Worm (Caenorhabditis elegans): ENCODE results near the gene famh-136.
A peak's percentile ranks its signal among the peaks of the same experiment; 100 is the strongest.

famh-136 gene

ce11 chrIII:8867922-8868655, 19.5 kb upstream of the famh-136 start:
- peak; percentile 72 for TF ChIP-seq sma-3 (GFP tag; optimal IDR thresholded peaks at IDR 0.05)
- peak; percentile 83 for TF ChIP-seq sma-9 (GFP tag; optimal IDR thresholded peaks at IDR 0.05)
- TF ChIP-seq sma-9 (tag; optimal IDR thresholded peaks at IDR 0.05): no peak
- peak; percentile 25 for TF ChIP-seq skn-1 (tag; optimal IDR thresholded peaks at IDR 0.05)
- TF ChIP-seq nhr-129 (tag; optimal IDR thresholded peaks at IDR 0.05): peak; percentile 45
- no peak for TF ChIP-seq unc-62 (GFP tag; optimal IDR thresholded peaks at IDR 0.05)
- TF ChIP-seq ceh-82 (tag; optimal IDR thresholded peaks at IDR 0.05): no peak
- peak; percentile 96 for TF ChIP-seq fos-1 (tag; optimal IDR thresholded peaks at IDR 0.05)
- peak; percentile 47 for TF ChIP-seq gmeb-1 (tag; optimal IDR thresholded peaks at IDR 0.05)
- TF ChIP-seq mbf-1 (tag; optimal IDR thresholded peaks at IDR 0.05): no peak
- TF ChIP-seq nhr-237 (tag; optimal IDR thresholded peaks at IDR 0.05): no peak
- no peak for TF ChIP-seq nhr-77 (tag; optimal IDR thresholded peaks at IDR 0.05)
- peak; percentile 45 for TF ChIP-seq nhr-25 (tag; optimal IDR thresholded peaks at IDR 0.05)
- TF ChIP-seq ama-1 (optimal IDR thresholded peaks at IDR 0.05): peak; percentile 78
- peak; percentile 78 for TF ChIP-seq crh-2 (tag; optimal IDR thresholded peaks at IDR 0.05)
- TF ChIP-seq nhr-21 (tag; optimal IDR thresholded peaks at IDR 0.05): peak; percentile 51
- peak; percentile 24 for TF ChIP-seq C34F6.9 (tag; optimal IDR thresholded peaks at IDR 0.05)
- TF ChIP-seq lsy-2 (tag; optimal IDR thresholded peaks at IDR 0.05): peak in 1 of 2 experiments; percentile 52
- TF ChIP-seq lin-13 (GFP tag; optimal IDR thresholded peaks at IDR 0.05): peak; percentile 3
- peak; percentile 31 for TF ChIP-seq egl-27 (tag; optimal IDR thresholded peaks at IDR 0.05)
- peak; percentile 59 for TF ChIP-seq blmp-1 (tag; optimal IDR thresholded peaks at IDR 0.05; ENCODE audit: insufficient read depth)
- peak; percentile 11 for TF ChIP-seq F13H6.1 (tag; optimal IDR thresholded peaks at IDR 0.05)

ce11 chrIII:8869663-8870062, 17.9 kb upstream of the famh-136 start:
- TF ChIP-seq lin-39 (tag; optimal IDR thresholded peaks at IDR 0.05) (no peak), nhr-25 (tag; optimal IDR thresholded peaks at IDR 0.05) (no peak), aly-2 (tag; optimal IDR thresholded peaks at IDR 0.05) (no peak), nhr-77 (tag; optimal IDR thresholded peaks at IDR 0.05) (no peak), peb-1 (tag; optimal IDR thresholded peaks at IDR 0.05) (no peak), mbf-1 (tag; optimal IDR thresholded peaks at IDR 0.05) (no peak), elt-1 (tag; optimal IDR thresholded peaks at IDR 0.05) (no peak), ceh-16 (tag; optimal IDR thresholded peaks at IDR 0.05) (no peak), nhr-10 (tag; optimal IDR thresholded peaks at IDR 0.05) (no peak), ceh-82 (tag; optimal IDR thresholded peaks at IDR 0.05) (no peak)

ce11 chrIII:8873045-8873457, 14.5 kb upstream of the famh-136 start:
- TF ChIP-seq lin-39 (tag; optimal IDR thresholded peaks at IDR 0.05) (peak; percentile 34), nhr-25 (tag; optimal IDR thresholded peaks at IDR 0.05) (no peak), lin-11 (tag; optimal IDR thresholded peaks at IDR 0.05) (no peak), zag-1 (tag; optimal IDR thresholded peaks at IDR 0.05) (peak; percentile 55), unc-55 (GFP tag; optimal IDR thresholded peaks at IDR 0.05) (peak; percentile 15), nhr-77 (tag; optimal IDR thresholded peaks at IDR 0.05) (no peak), ztf-1 (GFP tag; conservative IDR thresholded peaks at IDR 0.05) (0 out of 2 replicates have a peak, but pooled peaks have one; percentile 43), crh-2 (tag; optimal IDR thresholded peaks at IDR 0.05) (peak; percentile 18), Y55F3AM.14 (GFP tag; optimal IDR thresholded peaks at IDR 0.05) (peak; percentile 37)

ce11 chrIII:8873990-8874668, 13.4 kb upstream of the famh-136 start:
- TF ChIP-seq lin-13 (GFP tag; optimal IDR thresholded peaks at IDR 0.05) (peak; percentile 76), mbf-1 (tag; optimal IDR thresholded peaks at IDR 0.05) (no peak), peb-1 (tag; optimal IDR thresholded peaks at IDR 0.05) (no peak), ztf-4 (tag; optimal IDR thresholded peaks at IDR 0.05) (peak; percentile 59), elt-3 (tag; optimal IDR thresholded peaks at IDR 0.05) (no peak), gmeb-1 (tag; optimal IDR thresholded peaks at IDR 0.05) (no peak), nhr-21 (tag; optimal IDR thresholded peaks at IDR 0.05) (peak; percentile 20), ama-1 (optimal IDR thresholded peaks at IDR 0.05) (peak; percentile 92), lsy-2 (tag; optimal IDR thresholded peaks at IDR 0.05) (peak; percentile 70 to 86), lin-11 (tag; optimal IDR thresholded peaks at IDR 0.05) (peak; percentile 68), mab-5 (tag; optimal IDR thresholded peaks at IDR 0.05) (peak; percentile 92), snpc-4 (tag; optimal IDR thresholded peaks at IDR 0.05) (no peak), unc-55 (GFP tag; optimal IDR thresholded peaks at IDR 0.05) (peak; percentile 87), nhr-23 (tag; optimal IDR thresholded peaks at IDR 0.05) (no peak), R02D3.7 (tag; optimal IDR thresholded peaks at IDR 0.05) (no peak), elt-1 (tag; optimal IDR thresholded peaks at IDR 0.05) (no peak), crh-2 (tag; optimal IDR thresholded peaks at IDR 0.05) (peak; percentile 68), zag-1 (tag; optimal IDR thresholded peaks at IDR 0.05) (peak; percentile 95), nhr-25 (tag; optimal IDR thresholded peaks at IDR 0.05) (peak; percentile 61), lin-39 (tag; optimal IDR thresholded peaks at IDR 0.05) (peak; percentile 95), nhr-12 (tag; optimal IDR thresholded peaks at IDR 0.05) (no peak), sem-4 (tag; optimal IDR thresholded peaks at IDR 0.05) (peak; percentile 91), Y55F3AM.14 (GFP tag; optimal IDR thresholded peaks at IDR 0.05) (peak; percentile 20), ztf-11 (tag; optimal IDR thresholded peaks at IDR 0.05) (no peak), fos-1 (tag; optimal IDR thresholded peaks at IDR 0.05) (peak; percentile 53), egl-27 (tag; optimal IDR thresholded peaks at IDR 0.05) (peak; percentile 41), ztf-1 (GFP tag; conservative IDR thresholded peaks at IDR 0.05) (no peak), dmd-4 (tag; optimal IDR thresholded peaks at IDR 0.05) (no peak), C34F6.9 (tag; optimal IDR thresholded peaks at IDR 0.05) (peak; percentile 90), unc-62 (GFP tag; optimal IDR thresholded peaks at IDR 0.05) (no peak)

Measured in whole organism, L2 larva.